Fruit fly (Drosophila melanogaster) whole organism, pupa: ENCODE measurements around the gene SPR.

Source experiments
- CG10348 ChIP-seq: fragments of 200-800 bp; sonication (Bioruptor generic); IDR thresholded peaks from 2 replicates; pipeline ENCODE4 v1.3.6; 2022; ENCODE audit warnings: missing biosample characterization, missing genetic modification characterization
- CG12605 ChIP-seq: fragments of 200-800 bp; sonication (Bioruptor generic); IDR thresholded peaks from 2 replicates; pipeline ENCODE4 v1.3.6; 2022; ENCODE audit warnings: missing biosample characterization, missing genetic modification characterization
- CG13204 ChIP-seq: fragments of 200-800 bp; sonication (Bioruptor generic); optimal IDR thresholded peaks from 2 replicates; lab custom pipeline; 2018; ENCODE audit warnings: missing biosample characterization, mild to moderate bottlenecking, missing genetic modification characterization, moderate library complexity
- CG14655 ChIP-seq: fragments of 200-800 bp; sonication (Bioruptor generic); optimal IDR thresholded peaks from 3 replicates; lab custom pipeline; 2017; ENCODE audit warnings: mild to moderate bottlenecking, missing biosample characterization, missing genetic modification reagents, missing genetic modification characterization
- CG15710 ChIP-seq: fragments of 200-800 bp; sonication (Bioruptor generic); optimal IDR thresholded peaks from 2 replicates; lab custom pipeline; 2018; ENCODE audit warnings: missing biosample characterization, mild to moderate bottlenecking, missing genetic modification characterization, moderate library complexity
- CG17806 ChIP-seq: fragments of 200-800 bp; sonication (Bioruptor generic); optimal IDR thresholded peaks from 2 replicates; lab custom pipeline; 2018; ENCODE audit warnings: missing biosample characterization, mild to moderate bottlenecking, missing genetic modification characterization, moderate library complexity
- CG32121 ChIP-seq: fragments of 200-800 bp; sonication (Bioruptor generic); IDR thresholded peaks from 2 replicates; pipeline ENCODE4 v1.3.6; 2022; ENCODE audit warnings: missing biosample characterization, missing genetic modification characterization
- CG34367 ChIP-seq: fragments of 200-800 bp; sonication (Bioruptor generic); optimal IDR thresholded peaks from 2 replicates; lab custom pipeline; 2018; ENCODE audit warnings: missing biosample characterization, mild to moderate bottlenecking, missing genetic modification characterization
- CG4496 ChIP-seq: fragments of 200-800 bp; sonication (Bioruptor generic); IDR thresholded peaks from 3 replicates; pipeline ENCODE4 v1.3.6; 2022; ENCODE audit warnings: missing biosample characterization, missing genetic modification characterization
- CG8159 ChIP-seq: fragments of 200-800 bp; sonication (Bioruptor generic); optimal IDR thresholded peaks from 3 replicates; lab custom pipeline; 2018; ENCODE audit warnings: missing biosample characterization, mild to moderate bottlenecking, missing genetic modification characterization, moderate library complexity
- CG8301 ChIP-seq: fragments of 200-800 bp; sonication (Bioruptor generic); optimal IDR thresholded peaks from 2 replicates; lab custom pipeline; 2018; ENCODE audit warnings: missing biosample characterization, mild to moderate bottlenecking, missing genetic modification characterization
- CG9948 ChIP-seq: fragments of 200-800 bp; sonication (Bioruptor generic); optimal IDR thresholded peaks from 2 replicates; lab custom pipeline; 2018; ENCODE audit warnings: missing biosample characterization, mild to moderate bottlenecking, missing genetic modification characterization, moderate library complexity
- D1 ChIP-seq: fragments of 200-800 bp; sonication (Bioruptor generic); optimal IDR thresholded peaks from 2 replicates; lab custom pipeline; 2018; ENCODE audit warnings: missing biosample characterization, mild to moderate bottlenecking, missing genetic modification characterization, moderate library complexity
- EcR ChIP-seq: fragments of 200-800 bp; sonication (Bioruptor generic); optimal IDR thresholded peaks from 3 replicates; lab custom pipeline; 2019; ENCODE audit warnings: missing biosample characterization, missing genetic modification characterization, mild to moderate bottlenecking, moderate library complexity, missing genetic modification reagents
- Ets98B ChIP-seq: fragments of 200-800 bp; sonication (Bioruptor generic); IDR thresholded peaks from 2 replicates; pipeline ENCODE4 v1.3.6; 2022; ENCODE audit warnings: missing biosample characterization, missing genetic modification characterization
- Pif1A ChIP-seq: fragments of 200-800 bp; sonication (Bioruptor generic); optimal IDR thresholded peaks from 3 replicates; lab custom pipeline; 2016; ENCODE audit warnings: missing biosample characterization, missing genetic modification characterization
- Pif1B ChIP-seq: fragments of 200-800 bp; sonication (Bioruptor generic); optimal IDR thresholded peaks from 3 replicates; lab custom pipeline; 2016; ENCODE audit warnings: missing biosample characterization, missing genetic modification characterization
- Snoo ChIP-seq: fragments of 200-800 bp; sonication (Bioruptor generic); optimal IDR thresholded peaks from 3 replicates; lab custom pipeline; 2017; ENCODE audit warnings: missing biosample characterization, mild to moderate bottlenecking, missing genetic modification characterization, inconsistent platforms
- fd96Ca ChIP-seq: fragments of 200-800 bp; sonication (Bioruptor generic); IDR thresholded peaks from 3 replicates; pipeline ENCODE4 v1.3.6; 2022; ENCODE audit warnings: missing biosample characterization, missing genetic modification characterization
- gl ChIP-seq: fragments of 200-800 bp; sonication (Bioruptor generic); optimal IDR thresholded peaks from 2 replicates; lab custom pipeline; 2018; ENCODE audit warnings: missing biosample characterization, mild to moderate bottlenecking, missing genetic modification characterization
- rn ChIP-seq: fragments of 200-800 bp; sonication (Bioruptor generic); IDR thresholded peaks from 2 replicates; pipeline ENCODE4 v1.3.6; 2022; ENCODE audit warnings: missing biosample characterization, missing genetic modification characterization

Gene SPR

DNA sequence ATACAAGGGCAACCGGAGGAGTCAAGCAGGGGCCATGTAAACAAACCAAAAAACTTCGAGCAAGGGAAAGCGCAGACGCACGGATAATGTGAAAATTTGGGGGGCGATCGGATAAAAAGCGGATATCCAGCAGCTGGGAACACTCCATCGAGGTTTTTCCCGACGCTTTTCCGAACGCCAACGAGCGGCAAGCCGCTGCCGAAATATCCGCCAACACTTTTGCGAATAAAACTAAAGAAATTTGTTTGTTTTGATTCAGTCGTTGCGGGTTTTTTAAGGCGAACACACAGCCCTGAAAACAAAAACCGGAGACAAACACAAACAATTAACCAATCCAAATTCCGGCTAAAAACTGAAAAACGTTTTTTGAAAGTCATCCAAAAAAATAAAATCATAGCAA, at the start of gene SPR:
Gene SPR (plus strand): TSS at position 253 of the 400 bp plus-strand sequence.
- 0 out of 3 replicates have a peak, but pooled peaks have one; percentile 3 for TF ChIP-seq CG4496 (GFP tag; lab: Robert Waterston, UW)
- no peak for TF ChIP-seq CG13204 (GFP tag; lab: Kevin White, UChicago)
- no peak for TF ChIP-seq CG17806

DNA sequence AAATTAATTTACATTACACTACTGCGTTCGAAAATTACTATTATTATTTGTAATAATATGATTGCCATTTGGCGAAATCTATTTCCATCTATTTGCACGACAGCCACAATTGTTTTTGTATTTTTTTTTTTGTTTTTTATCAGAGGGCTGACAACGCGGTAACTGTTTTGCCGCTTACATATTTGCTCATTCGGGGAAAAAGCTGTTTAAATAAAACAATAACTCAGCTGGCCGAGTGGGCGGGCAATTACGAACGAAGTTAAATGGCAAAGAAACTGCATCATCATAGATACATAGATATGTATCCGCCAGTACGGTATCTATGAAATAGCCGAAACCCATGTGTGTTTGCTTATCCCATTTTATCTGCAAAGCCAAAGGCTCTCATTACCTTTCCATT, 37.6 kb upstream of the SPR start:
- TF ChIP-seq CG14655 (GFP tag; lab: Kevin White, UChicago) (no peak), CG8159 (tag; lab: Kevin White, UChicago) (no peak), CG4496 (GFP tag; lab: Robert Waterston, UW) (no peak)

DNA sequence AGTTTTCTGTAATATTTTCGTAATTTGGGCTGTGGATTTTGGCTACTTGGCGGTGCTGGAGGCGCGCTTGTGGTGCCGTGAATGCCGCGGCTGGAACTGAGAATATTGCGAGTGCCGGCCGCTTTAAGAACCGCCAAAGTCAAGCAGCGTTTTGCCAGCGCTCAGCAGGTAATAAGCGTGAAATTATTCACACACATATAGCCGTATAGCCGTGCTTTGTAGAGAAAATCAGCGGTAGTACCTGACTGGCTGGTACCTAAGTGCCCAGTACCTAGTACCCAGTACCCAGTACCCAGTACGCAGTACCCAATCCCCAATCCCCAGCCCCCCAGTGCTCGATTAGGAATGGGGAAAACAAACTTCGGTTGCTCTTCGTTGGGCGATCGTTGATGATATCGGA, 35.7 kb upstream of the SPR start, which contains the start of gene NAAT1:
Gene NAAT1 (minus strand): TSS at position 101 of the 400 bp plus-strand sequence.
- TF ChIP-seq Ets98B (GFP tag; lab: Robert Waterston, UW) = no peak
- TF ChIP-seq D1 (tag; lab: Kevin White, UChicago) = no peak
- TF ChIP-seq CG12605 (GFP tag; lab: Robert Waterston, UW) = no peak
- no peak for TF ChIP-seq CG34367 (tag; lab: Kevin White, UChicago)
- no peak for TF ChIP-seq EcR (GFP tag; lab: Kevin White, UChicago)
- TF ChIP-seq CG8301 (tag; lab: Kevin White, UChicago) = no peak
- TF ChIP-seq CG13204 (GFP tag; lab: Kevin White, UChicago) = no peak
- no peak for TF ChIP-seq fd96Ca (GFP tag; lab: Robert Waterston, UW)
- no peak for TF ChIP-seq CG32121 (GFP tag; lab: Robert Waterston, UW)
- no peak for TF ChIP-seq CG4496 (GFP tag; lab: Robert Waterston, UW)
- no peak for TF ChIP-seq CG15710 (tag; lab: Kevin White, UChicago)
- no peak for TF ChIP-seq rn
- TF ChIP-seq CG10348 (GFP tag; lab: Robert Waterston, UW) = no peak

DNA sequence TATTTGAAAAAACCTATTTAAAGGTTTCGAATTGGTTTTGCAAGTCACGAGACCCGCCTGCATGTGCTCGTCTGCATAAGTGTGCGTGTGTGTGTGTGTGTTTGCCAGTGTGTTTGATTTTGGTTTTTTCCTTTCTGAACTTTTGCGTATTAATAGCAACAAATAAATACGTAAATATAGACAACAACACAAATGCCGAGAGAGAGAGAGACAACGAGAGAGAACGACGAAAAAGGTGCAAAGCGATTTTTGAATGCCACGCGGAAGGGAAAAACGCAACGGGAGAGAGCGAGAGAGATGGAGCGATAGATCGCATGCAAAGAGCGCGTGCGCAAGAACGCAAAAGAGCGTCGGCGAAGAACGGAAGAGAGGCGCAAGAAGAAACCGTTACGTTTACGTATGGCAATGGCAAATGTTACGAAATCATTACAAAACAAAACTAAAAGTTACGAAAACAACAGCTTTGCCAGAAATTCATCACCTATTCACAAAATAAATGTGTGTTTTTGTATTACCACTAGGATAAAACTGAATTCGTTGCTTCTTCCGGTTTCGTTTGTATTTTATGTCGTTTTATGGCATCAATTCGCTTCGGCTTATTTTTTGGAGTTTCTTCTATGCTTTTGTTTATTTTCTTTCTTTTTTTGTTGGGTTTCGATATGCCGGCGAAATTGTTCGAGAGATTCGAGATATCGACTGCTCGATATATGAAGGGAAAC, 28.5 kb upstream of the SPR start:
- TF ChIP-seq CG14655 (GFP tag; lab: Kevin White, UChicago) (no peak), EcR (GFP tag; lab: Kevin White, UChicago) (no peak), CG10348 (GFP tag; lab: Robert Waterston, UW) (no peak), rn (no peak), Pif1B (GFP tag; lab: Kevin White, UChicago) (no peak), CG9948 (tag; lab: Kevin White, UChicago) (no peak), CG32121 (GFP tag; lab: Robert Waterston, UW) (no peak), CG15710 (tag; lab: Kevin White, UChicago) (no peak), Snoo (no peak), CG4496 (GFP tag; lab: Robert Waterston, UW) (no peak)

DNA sequence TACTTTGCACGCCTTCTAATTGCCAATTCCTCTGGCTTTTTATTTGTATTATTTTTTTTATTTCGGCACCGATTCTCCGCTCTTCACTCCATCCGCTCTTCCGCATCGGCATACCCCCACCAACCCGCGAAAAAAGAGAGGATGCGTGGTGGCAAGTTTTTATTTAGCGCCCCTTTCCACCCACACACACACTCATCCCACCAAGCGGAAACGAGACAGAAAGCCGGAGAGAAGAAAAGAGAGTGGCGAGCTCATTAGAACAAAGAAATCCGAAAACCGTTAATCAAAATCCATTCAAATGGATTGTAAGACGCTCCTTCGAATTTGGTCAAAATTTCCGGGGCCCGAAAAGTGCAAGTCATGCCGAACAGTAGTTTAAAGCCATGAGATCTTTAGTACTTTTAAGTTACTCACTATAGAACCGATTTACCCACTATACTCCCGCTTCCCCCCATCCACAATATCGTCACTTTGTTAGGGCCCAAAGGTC, 27.9 kb upstream of the SPR start:
- TF ChIP-seq CG9948 (tag; lab: Kevin White, UChicago) = no peak
- no peak for TF ChIP-seq CG13204 (GFP tag; lab: Kevin White, UChicago)
- TF ChIP-seq Ets98B (GFP tag; lab: Robert Waterston, UW) = no peak
- no peak for TF ChIP-seq fd96Ca (GFP tag; lab: Robert Waterston, UW)
- TF ChIP-seq EcR (GFP tag; lab: Kevin White, UChicago) = no peak
- TF ChIP-seq CG4496 (GFP tag; lab: Robert Waterston, UW) = no peak
- TF ChIP-seq Pif1A = no peak
- TF ChIP-seq Snoo = no peak
- TF ChIP-seq gl = no peak
- no peak for TF ChIP-seq Pif1B (GFP tag; lab: Kevin White, UChicago)
- no peak for TF ChIP-seq CG14655 (GFP tag; lab: Kevin White, UChicago)
- TF ChIP-seq CG8301 (tag; lab: Kevin White, UChicago) = no peak
- no peak for TF ChIP-seq CG15710 (tag; lab: Kevin White, UChicago)
- no peak for TF ChIP-seq CG32121 (GFP tag; lab: Robert Waterston, UW)
- no peak for TF ChIP-seq D1 (tag; lab: Kevin White, UChicago)
- TF ChIP-seq CG8159 (tag; lab: Kevin White, UChicago) = no peak
- no peak for TF ChIP-seq CG34367 (tag; lab: Kevin White, UChicago)
- no peak for TF ChIP-seq CG17806
- TF ChIP-seq, all 21 proteins: peak for 0

DNA sequence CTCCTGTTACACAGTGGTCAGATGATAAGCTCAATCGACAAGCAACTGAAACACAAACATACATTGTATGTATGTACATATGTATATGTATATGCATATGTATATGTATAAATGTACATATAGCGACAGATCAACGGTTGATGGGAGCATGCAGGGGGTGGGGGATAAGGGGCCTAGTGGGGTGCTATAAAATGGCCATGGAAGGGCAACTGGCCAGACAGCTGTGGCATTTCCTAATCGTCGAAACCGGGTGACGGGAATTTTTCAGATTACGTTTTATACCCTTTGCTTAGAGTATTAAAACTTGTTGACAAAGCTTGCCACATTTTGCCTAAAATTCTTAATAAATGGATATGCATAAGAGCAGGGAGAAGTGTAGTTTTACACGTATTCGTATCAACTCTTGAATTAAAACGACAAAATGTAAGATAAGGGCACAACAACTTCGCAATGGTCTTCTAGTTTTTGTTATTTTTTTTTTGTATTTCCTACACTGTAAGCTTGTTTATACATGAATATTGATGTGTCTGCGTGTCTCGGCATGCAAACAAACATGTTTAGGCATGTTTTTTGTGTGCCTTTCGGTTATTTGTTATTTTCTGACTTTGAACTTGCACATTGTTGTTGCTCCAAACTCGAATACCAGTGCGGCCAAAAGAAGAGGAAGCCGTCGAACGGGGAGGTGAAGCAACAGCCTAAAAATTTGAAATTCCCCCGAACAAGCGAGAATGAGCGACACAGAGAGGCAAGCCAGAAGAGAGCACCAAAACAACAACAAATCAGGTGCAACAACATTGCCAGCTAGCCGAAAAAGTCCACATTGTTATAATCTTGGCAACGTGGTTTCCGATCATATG, 27.2 kb upstream of the SPR start:
- no peak for TF ChIP-seq EcR (GFP tag; lab: Kevin White, UChicago)
- no peak for TF ChIP-seq CG14655 (GFP tag; lab: Kevin White, UChicago)
- TF ChIP-seq D1 (tag; lab: Kevin White, UChicago) = no peak
- TF ChIP-seq CG13204 (GFP tag; lab: Kevin White, UChicago) = no peak
- TF ChIP-seq CG15710 (tag; lab: Kevin White, UChicago) = peak; percentile 37
- peak; percentile 27 for TF ChIP-seq CG9948 (tag; lab: Kevin White, UChicago)
- no peak for TF ChIP-seq Snoo
- TF ChIP-seq CG4496 (GFP tag; lab: Robert Waterston, UW) = peak; percentile 69; the same call in 2 of the 3 replicates
- TF ChIP-seq CG8159 (tag; lab: Kevin White, UChicago) = peak; percentile 32
- peak; percentile 42; the same call in 1 of the 2 replicates for TF ChIP-seq CG12605 (GFP tag; lab: Robert Waterston, UW)
- peak; percentile 61 for TF ChIP-seq CG8301 (tag; lab: Kevin White, UChicago)
- peak; percentile 8 for TF ChIP-seq CG17806
- TF ChIP-seq rn = 0 out of 2 replicates have a peak, but pooled peaks have one; percentile 27
- TF ChIP-seq CG34367 (tag; lab: Kevin White, UChicago) = peak; percentile 8
- TF ChIP-seq fd96Ca (GFP tag; lab: Robert Waterston, UW) = peak; percentile 64; the same call in 1 of the 3 replicates
- no peak for TF ChIP-seq CG10348 (GFP tag; lab: Robert Waterston, UW)
- peak; percentile 53 for TF ChIP-seq Ets98B (GFP tag; lab: Robert Waterston, UW)
- TF ChIP-seq Pif1A = peak; percentile 40
- TF ChIP-seq Pif1B (GFP tag; lab: Kevin White, UChicago) = peak; percentile 29
- no peak for TF ChIP-seq gl
- TF ChIP-seq CG32121 (GFP tag; lab: Robert Waterston, UW) = peak; percentile 65
